Worm (Caenorhabditis elegans) whole organism, L4 larva: ENCODE measurements around the gene bli-6.

Source experiments
- F10B5.3 ChIP-seq: sonication (generic microtip); optimal IDR thresholded peaks from 2 replicates; lab custom pipeline; 2016; ENCODE audit warnings: mild to moderate bottlenecking, missing genetic modification characterization, missing compliant biosample characterization
- T20F7.1 ChIP-seq: fragments of 200-800 bp; sonication (Bioruptor generic); optimal IDR thresholded peaks from 2 replicates; lab custom pipeline; 2018; ENCODE audit warnings: mild to moderate bottlenecking, missing genetic modification characterization, missing compliant biosample characterization
- T26A8.4 ChIP-seq: fragments of 200-800 bp; sonication (Bioruptor generic); IDR thresholded peaks from 2 replicates; pipeline ENCODE4 v1.3.6; 2022; ENCODE audit warnings: missing genetic modification characterization, missing compliant biosample characterization
- Y105C5A.15 ChIP-seq: fragments of 200-800 bp; sonication (Bioruptor generic); IDR thresholded peaks from 2 replicates; pipeline ENCODE4 v1.3.6; 2022; ENCODE audit warnings: missing genetic modification characterization, missing compliant biosample characterization
- Y5F2A.4 ChIP-seq: fragments of 200-800 bp; sonication (Bioruptor generic); optimal IDR thresholded peaks from 2 replicates; lab custom pipeline; 2018; ENCODE audit warnings: mild to moderate bottlenecking, missing genetic modification characterization, missing compliant biosample characterization
- ZK337.2 ChIP-seq: fragments of 200-800 bp; sonication (Bioruptor generic); IDR thresholded peaks from 2 replicates; pipeline ENCODE4 v1.3.6; 2022; ENCODE audit warnings: missing genetic modification reagents, missing genetic modification characterization, missing compliant biosample characterization
- aly-2 ChIP-seq: sonication (generic microtip); optimal IDR thresholded peaks from 2 replicates; lab custom pipeline; 2018; ENCODE audit warnings: missing biosample characterization, missing genetic modification characterization
- arid-1 ChIP-seq: fragments of 200-800 bp; sonication (Bioruptor generic); conservative IDR thresholded peaks from 2 replicates; pipeline ENCODE4 v1.3.6; 2022; ENCODE audit warnings: missing genetic modification reagents, missing genetic modification characterization, missing compliant biosample characterization
- ceh-28 ChIP-seq: fragments of 150-350 bp; optimal IDR thresholded peaks from 2 replicates; lab custom pipeline; 2014; ENCODE audit warnings: missing biosample characterization, missing genetic modification reagents, missing genetic modification characterization
- ceh-44 ChIP-seq: fragments of 200-800 bp; sonication (Bioruptor generic); IDR thresholded peaks from 2 replicates; pipeline ENCODE4 v1.3.6; 2022; ENCODE audit warnings: missing genetic modification reagents, missing genetic modification characterization, missing compliant biosample characterization
- cey-2 ChIP-seq: sonication (generic microtip); optimal IDR thresholded peaks from 3 replicates; lab custom pipeline; 2017; ENCODE audit warnings: missing genetic modification characterization, mild to moderate bottlenecking, missing compliant biosample characterization, antibody characterized with exemption, borderline replicate concordance; ENCODE audit not compliant: insufficient read depth
- daf-12 ChIP-seq: fragments of 150-350 bp; optimal IDR thresholded peaks from 2 replicates; lab custom pipeline; 2014; ENCODE audit warnings: missing biosample characterization, missing genetic modification reagents, missing genetic modification characterization
- daf-8 ChIP-seq: fragments of 200-800 bp; sonication (Bioruptor generic); IDR thresholded peaks from 2 replicates; pipeline ENCODE4 v1.3.6; 2022; ENCODE audit warnings: missing genetic modification characterization, missing compliant biosample characterization
- dmd-6 ChIP-seq: fragments of 200-800 bp; sonication (Bioruptor generic); IDR thresholded peaks from 2 replicates; pipeline ENCODE4 v1.3.6; 2022; ENCODE audit warnings: missing genetic modification reagents, missing genetic modification characterization, missing compliant biosample characterization
- dmd-9 ChIP-seq: fragments of 200-800 bp; sonication (Bioruptor generic); IDR thresholded peaks from 2 replicates; pipeline ENCODE4 v1.3.6; 2022; ENCODE audit warnings: missing genetic modification reagents, missing genetic modification characterization, missing compliant biosample characterization
- dpl-1 ChIP-seq: fragments of 150-350 bp; optimal IDR thresholded peaks from 2 replicates; lab custom pipeline; 2014; ENCODE audit warnings: missing biosample characterization, missing genetic modification reagents, missing genetic modification characterization
- dve-1 ChIP-seq: sonication (generic microtip); optimal IDR thresholded peaks from 2 replicates; lab custom pipeline; 2017; ENCODE audit warnings: antibody characterized with exemption, mild to moderate bottlenecking, missing genetic modification characterization, missing compliant biosample characterization; ENCODE audit not compliant: insufficient read depth
- egl-27 ChIP-seq: sonication (generic microtip); optimal IDR thresholded peaks from 3 replicates; lab custom pipeline; 2017; ENCODE audit warnings: missing biosample characterization, missing genetic modification reagents, missing genetic modification characterization
- fkh-10 ChIP-seq: fragments of 150-350 bp; optimal IDR thresholded peaks from 2 replicates; lab custom pipeline; 2014; ENCODE audit warnings: missing biosample characterization, missing genetic modification reagents, missing genetic modification characterization
- hlh-11 ChIP-seq: fragments of 200-800 bp; sonication (Bioruptor generic); optimal IDR thresholded peaks from 2 replicates; lab custom pipeline; 2018; ENCODE audit warnings: mild to moderate bottlenecking, missing genetic modification characterization, missing compliant biosample characterization
- hlh-30 ChIP-seq: sonication (generic microtip); optimal IDR thresholded peaks from 2 replicates; lab custom pipeline; 2017; ENCODE audit warnings: antibody characterized with exemption, mild to moderate bottlenecking, missing genetic modification characterization, missing compliant biosample characterization; ENCODE audit not compliant: insufficient read depth
- hmg-1.1 ChIP-seq: fragments of 200-800 bp; sonication (Bioruptor generic); IDR thresholded peaks from 2 replicates; pipeline ENCODE4 v1.3.6; 2022; ENCODE audit warnings: missing genetic modification reagents, missing genetic modification characterization, missing compliant biosample characterization
- lim-7 ChIP-seq: fragments of 200-800 bp; sonication (Bioruptor generic); IDR thresholded peaks from 2 replicates; pipeline ENCODE4 v1.3.6; 2022; ENCODE audit warnings: missing genetic modification characterization, missing compliant biosample characterization
- lin-13 ChIP-seq: fragments of 150-350 bp; optimal IDR thresholded peaks from 2 replicates; lab custom pipeline; 2014; ENCODE audit warnings: missing biosample characterization, missing genetic modification reagents, missing genetic modification characterization
- lin-29 ChIP-seq: fragments of 200-800 bp; sonication (Bioruptor generic); IDR thresholded peaks from 2 replicates; pipeline ENCODE4 v1.3.6; 2022; ENCODE audit warnings: missing genetic modification reagents, missing genetic modification characterization, missing compliant biosample characterization
- madf-9 ChIP-seq: fragments of 200-800 bp; sonication (Bioruptor generic); conservative IDR thresholded peaks from 2 replicates; pipeline ENCODE4 v1.3.6; 2022; ENCODE audit warnings: missing genetic modification reagents, missing genetic modification characterization, missing compliant biosample characterization
- mdl-1 ChIP-seq, 2 experiments: fragments of 150-350 bp in 1 of 2; sonication (generic microtip) in 1 of 2; optimal IDR thresholded peaks; 2 replicates each; lab custom pipeline; 2014 to 2017; ENCODE audit warnings: missing biosample characterization in 2 of 2, missing genetic modification characterization in 2 of 2
- mdt-29 ChIP-seq: fragments of 200-800 bp; sonication (Bioruptor generic); IDR thresholded peaks from 2 replicates; pipeline ENCODE4 v1.3.6; 2022; ENCODE audit warnings: missing genetic modification reagents, missing genetic modification characterization, missing compliant biosample characterization
- nhr-10 ChIP-seq: fragments of 150-350 bp; optimal IDR thresholded peaks from 2 replicates; lab custom pipeline; 2014; ENCODE audit warnings: missing biosample characterization, missing genetic modification characterization
- nhr-102 ChIP-seq: sonication (generic microtip); optimal IDR thresholded peaks from 2 replicates; lab custom pipeline; 2016; ENCODE audit warnings: mild to moderate bottlenecking, missing genetic modification characterization, moderate library complexity, missing compliant biosample characterization
- nhr-11 ChIP-seq: fragments of 150-350 bp; optimal IDR thresholded peaks from 2 replicates; lab custom pipeline; 2014; ENCODE audit warnings: missing biosample characterization, missing genetic modification characterization
- nhr-111 ChIP-seq: fragments of 200-800 bp; sonication (Bioruptor generic); optimal IDR thresholded peaks from 2 replicates; lab custom pipeline; 2018; ENCODE audit warnings: mild to moderate bottlenecking, missing genetic modification characterization, missing compliant biosample characterization
- nhr-25 ChIP-seq: sonication (generic microtip); optimal IDR thresholded peaks from 2 replicates; lab custom pipeline; 2017; ENCODE audit warnings: missing genetic modification characterization, mild to moderate bottlenecking, missing compliant biosample characterization, antibody characterized with exemption, moderate library complexity, borderline replicate concordance; ENCODE audit not compliant: insufficient read depth
- nhr-28 ChIP-seq: fragments of 150-350 bp; optimal IDR thresholded peaks from 2 replicates; lab custom pipeline; 2014; ENCODE audit warnings: missing biosample characterization, missing genetic modification characterization
- nhr-48 ChIP-seq: sonication (generic microtip); optimal IDR thresholded peaks from 2 replicates; lab custom pipeline; 2016; ENCODE audit warnings: mild to moderate bottlenecking, missing genetic modification characterization, missing compliant biosample characterization
- nhr-76 ChIP-seq: fragments of 150-350 bp; optimal IDR thresholded peaks from 2 replicates; lab custom pipeline; 2014; ENCODE audit warnings: missing biosample characterization, missing genetic modification characterization
- nhr-77 ChIP-seq: fragments of 150-350 bp; optimal IDR thresholded peaks from 2 replicates; lab custom pipeline; 2014; ENCODE audit warnings: missing biosample characterization, missing genetic modification characterization
- pha-4 ChIP-seq, 2 experiments: fragments of 150-350 bp in 1 of 2; fragments of 200-800 bp in 1 of 2; sonication (Bioruptor generic) in 1 of 2; IDR thresholded peaks in 1 of 2; optimal IDR thresholded peaks in 1 of 2; 2 replicates each; pipeline versions ENCODE4 v1.3.6 to Lab custom; 2014 to 2022; ENCODE audit warnings: missing genetic modification characterization in 2 of 2, missing genetic modification reagents in 2 of 2, missing biosample characterization in 1 of 2, missing compliant biosample characterization in 1 of 2
- php-3 ChIP-seq: fragments of 200-800 bp; sonication (Bioruptor generic); IDR thresholded peaks from 2 replicates; pipeline ENCODE4 v1.3.6; 2022; ENCODE audit warnings: missing genetic modification reagents, missing genetic modification characterization, missing compliant biosample characterization
- rbr-2 ChIP-seq: sonication (generic microtip); optimal IDR thresholded peaks from 2 replicates; lab custom pipeline; 2016; ENCODE audit warnings: missing genotype, missing genetic modification characterization, missing compliant biosample characterization
- spr-1 ChIP-seq: sonication (generic microtip); optimal IDR thresholded peaks from 2 replicates; lab custom pipeline; 2016; ENCODE audit warnings: mild to moderate bottlenecking, missing genetic modification characterization, missing compliant biosample characterization
- tag-97 ChIP-seq: fragments of 200-800 bp; sonication (Bioruptor generic); IDR thresholded peaks from 2 replicates; pipeline ENCODE4 v1.3.6; 2022; ENCODE audit warnings: missing genetic modification characterization, missing compliant biosample characterization
- unc-39 ChIP-seq: sonication (generic microtip); optimal IDR thresholded peaks from 2 replicates; lab custom pipeline; 2017; ENCODE audit warnings: missing biosample characterization, missing genetic modification characterization
- unc-62 ChIP-seq, 3 experiments: fragments of 150-350 bp in 1 of 3; sonication (generic microtip); optimal IDR thresholded peaks in 2 of 3; peaks in 1 of 3; 1 replicate in 1 of 3; 2 replicates in 2 of 3; lab custom pipeline; 2014 to 2017; ENCODE audit warnings: missing biosample characterization in 3 of 3, missing genetic modification characterization in 3 of 3, missing genetic modification reagents in 3 of 3, missing genotype in 1 of 3
- vab-7 ChIP-seq: fragments of 200-800 bp; sonication (Bioruptor generic); IDR thresholded peaks from 2 replicates; pipeline ENCODE4 v1.3.6; 2022; ENCODE audit warnings: missing genetic modification reagents, missing genetic modification characterization, missing compliant biosample characterization
- zag-1 ChIP-seq: fragments of 150-350 bp; optimal IDR thresholded peaks from 2 replicates; lab custom pipeline; 2014; ENCODE audit warnings: missing biosample characterization, missing genetic modification characterization
- zfp-2 ChIP-seq: sonication (generic microtip); optimal IDR thresholded peaks from 2 replicates; lab custom pipeline; 2016; ENCODE audit warnings: mild to moderate bottlenecking, missing genetic modification characterization, missing compliant biosample characterization
- zfp-3 ChIP-seq: fragments of 200-800 bp; sonication (Bioruptor generic); conservative IDR thresholded peaks from 2 replicates; pipeline ENCODE4 v1.3.6; 2022; ENCODE audit warnings: missing genetic modification reagents, missing genetic modification characterization, missing compliant biosample characterization
- zip-2 ChIP-seq: fragments of 150-350 bp; optimal IDR thresholded peaks from 2 replicates; lab custom pipeline; 2014; ENCODE audit warnings: missing biosample characterization, missing genetic modification characterization
- ztf-11 ChIP-seq: fragments of 150-350 bp; optimal IDR thresholded peaks from 2 replicates; lab custom pipeline; 2014; ENCODE audit warnings: missing biosample characterization, missing genetic modification characterization

bli-6 gene

ce11 chrIV:6327363-6328015 lies 49.4 kb upstream of the bli-6 start (continued):
- TF ChIP-seq T20F7.1 (GFP tag; lab: Kevin White, UChicago) (peak; percentile 17), tag-97 (GFP tag; lab: Robert Waterston, UW) (no peak), fkh-10 (GFP tag; lab: Kevin White, UChicago) (no peak), nhr-11 (tag; lab: Kevin White, UChicago) (no peak), nhr-28 (tag; lab: Kevin White, UChicago) (peak; percentile 64), madf-9 (GFP tag; lab: Robert Waterston, UW) (no peak), ztf-11 (tag; lab: Kevin White, UChicago) (no peak), T26A8.4 (no peak), hlh-11 (tag; lab: Kevin White, UChicago) (peak; percentile 46), zfp-3 (GFP tag; lab: Robert Waterston, UW) (no peak), dpl-1 (peak; percentile 17), lim-7 (no peak), mdl-1 (tag; optimal IDR thresholded peaks at IDR 0.05; lab: Kevin White, UChicago) (no peak), spr-1 (tag; lab: Kevin White, UChicago) (no peak), zag-1 (tag; lab: Kevin White, UChicago) (no peak), unc-39 (tag; lab: Kevin White, UChicago) (no peak), dmd-6 (peak; percentile 43; the same call in 1 of the 2 replicates), ceh-28 (peak; percentile 69), php-3 (no peak), nhr-77 (no peak), daf-8 (no peak), zip-2 (tag; lab: Kevin White, UChicago) (no peak), arid-1 (GFP tag; lab: Robert Waterston, UW) (no peak), dve-1 (tag; lab: Kevin White, UChicago) (peak; percentile 38), vab-7 (GFP tag; lab: Robert Waterston, UW) (no peak), lin-13 (GFP tag; lab: Kevin White, UChicago) (no peak), aly-2 (tag; lab: Kevin White, UChicago) (no peak), F10B5.3 (tag; lab: Kevin White, UChicago) (no peak), Y105C5A.15 (GFP tag; lab: Robert Waterston, UW) (no peak), pha-4 (GFP tag; IDR thresholded peaks at IDR 0.05; lab: Robert Waterston, UW) (no peak), pha-4 (tag; optimal IDR thresholded peaks at IDR 0.05; lab: Kevin White, UChicago) (no peak), nhr-76 (no peak), ceh-44 (GFP tag; lab: Robert Waterston, UW) (no peak), zfp-2 (tag; lab: Kevin White, UChicago) (no peak), unc-62 (GFP tag; optimal IDR thresholded peaks at IDR 0.05 in 1 of 2; lab: Kevin White, UChicago) (no peak), unc-62 (tag; optimal IDR thresholded peaks at IDR 0.05; lab: Kevin White, UChicago) (no peak), Y5F2A.4 (GFP tag; lab: Kevin White, UChicago) (no peak), hmg-1.1 (GFP tag; lab: Robert Waterston, UW) (no peak), lin-29 (no peak), nhr-48 (tag; lab: Kevin White, UChicago) (peak; percentile 19), daf-12 (tag; lab: Kevin White, UChicago) (no peak), hlh-30 (tag; lab: Kevin White, UChicago) (no peak), nhr-111 (GFP tag; lab: Kevin White, UChicago) (no peak), cey-2 (tag; lab: Kevin White, UChicago) (no peak), egl-27 (tag; lab: Kevin White, UChicago) (no peak), nhr-25 (tag; lab: Kevin White, UChicago) (no peak), nhr-10 (tag; lab: Kevin White, UChicago) (no peak), mdt-29 (GFP tag; lab: Robert Waterston, UW) (no peak), nhr-102 (no peak), rbr-2 (tag; lab: Kevin White, UChicago) (no peak), ZK337.2 (GFP tag; lab: Robert Waterston, UW) (no peak), dmd-9 (no peak)
